Worm (Caenorhabditis elegans) whole organism, L4 larva: ENCODE data around the gene cyp-14A1.

Source experiments
- ZK337.2 ChIP-seq: fragments of 200-800 bp; sonication (Bioruptor generic); IDR thresholded peaks from 2 replicates; pipeline ENCODE4 v1.3.6; 2022; ENCODE audit warnings: missing genetic modification reagents, missing genetic modification characterization, missing compliant biosample characterization
- ama-1 ChIP-seq: fragments of 150-350 bp; optimal IDR thresholded peaks from 2 replicates; lab custom pipeline; 2014; ENCODE audit warnings: inconsistent platforms, mixed read lengths
- ceh-32 ChIP-seq: sonication (generic microtip); optimal IDR thresholded peaks from 2 replicates; lab custom pipeline; 2016; ENCODE audit warnings: mild to moderate bottlenecking, missing genetic modification characterization, missing compliant biosample characterization; ENCODE audit not compliant: poor library complexity
- fos-1 ChIP-seq: fragments of 150-350 bp; optimal IDR thresholded peaks from 2 replicates; lab custom pipeline; 2014; ENCODE audit warnings: missing biosample characterization, missing genetic modification characterization
- hmg-1.1 ChIP-seq: fragments of 200-800 bp; sonication (Bioruptor generic); IDR thresholded peaks from 2 replicates; pipeline ENCODE4 v1.3.6; 2022; ENCODE audit warnings: missing genetic modification reagents, missing genetic modification characterization, missing compliant biosample characterization
- jun-1 ChIP-seq: fragments of 150-350 bp; optimal IDR thresholded peaks from 2 replicates; lab custom pipeline; 2014; ENCODE audit warnings: missing biosample characterization, missing genetic modification reagents, missing genetic modification characterization
- lin-39 ChIP-seq: fragments of 150-350 bp; optimal IDR thresholded peaks from 2 replicates; lab custom pipeline; 2014; ENCODE audit warnings: missing biosample characterization, missing genetic modification reagents, missing genetic modification characterization
- nhr-76 ChIP-seq: fragments of 150-350 bp; optimal IDR thresholded peaks from 2 replicates; lab custom pipeline; 2014; ENCODE audit warnings: missing biosample characterization, missing genetic modification characterization
- nhr-77 ChIP-seq: fragments of 150-350 bp; optimal IDR thresholded peaks from 2 replicates; lab custom pipeline; 2014; ENCODE audit warnings: missing biosample characterization, missing genetic modification characterization
- zag-1 ChIP-seq: fragments of 150-350 bp; optimal IDR thresholded peaks from 2 replicates; lab custom pipeline; 2014; ENCODE audit warnings: missing biosample characterization, missing genetic modification characterization

DNA sequence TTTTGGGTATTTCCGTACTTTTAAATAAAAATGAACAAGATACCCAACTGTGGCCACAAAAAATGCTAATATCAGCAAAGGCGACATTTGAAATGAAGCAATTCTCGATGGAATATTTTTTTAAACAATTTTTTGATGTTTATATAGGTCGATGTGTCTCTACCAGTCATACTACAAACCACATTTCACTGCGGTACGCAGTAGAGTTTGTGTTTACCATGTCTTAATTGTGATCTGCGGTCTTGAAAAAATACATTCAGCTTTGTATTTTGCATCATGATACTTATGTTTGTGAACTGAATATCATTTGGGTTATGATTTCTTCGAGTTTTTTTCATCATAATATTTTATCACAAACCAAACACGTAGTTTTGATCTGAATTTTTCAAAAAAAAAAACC, 16.9 kb upstream of the cyp-14A1 start, which contains the start of gene cyp-14A4:
- no peak for TF ChIP-seq nhr-76
- TF ChIP-seq ZK337.2 (GFP tag; lab: Robert Waterston, UW), result no peak
- TF ChIP-seq ceh-32 (tag; lab: Kevin White, UChicago), result no peak
- TF ChIP-seq zag-1, result no peak
- TF ChIP-seq lin-39 (tag; lab: Kevin White, UChicago), result no peak
- TF ChIP-seq nhr-77 (tag; lab: Kevin White, UChicago), result no peak
- TF ChIP-seq ama-1 (lab: Kevin White, UChicago), result no peak
- no peak for TF ChIP-seq jun-1 (tag; lab: Kevin White, UChicago)
- TF ChIP-seq hmg-1.1 (GFP tag; lab: Robert Waterston, UW), result no peak
- TF ChIP-seq fos-1 (tag; lab: Kevin White, UChicago), result no peak
